Fruit fly (Drosophila melanogaster): ENCODE measurements around the gene CSN8.

CSN8 gene

dm6 chr2L:8370364-8371326, 6.0 kb downstream of the CSN8 start, which contains the start of gene CG17292 (continued):
- no peak for TF ChIP-seq Kr (GFP tag; optimal IDR thresholded peaks at IDR 0.05)
- TF ChIP-seq hkb (optimal IDR thresholded peaks at IDR 0.05), result no peak
- peak; percentile 85 for TF ChIP-seq hkb (GFP tag; IDR thresholded peaks at IDR 0.05)
- TF ChIP-seq Hmx (GFP tag; optimal IDR thresholded peaks at IDR 0.05), result no peak
- TF ChIP-seq nau (GFP tag; optimal IDR thresholded peaks at IDR 0.05), result peak; percentile 76
- peak; percentile 20 for TF ChIP-seq Antp (GFP tag; optimal IDR thresholded peaks at IDR 0.05)
- TF ChIP-seq D (optimal IDR thresholded peaks at IDR 0.05), result no peak
- no peak for TF ChIP-seq D (GFP tag; optimal IDR thresholded peaks at IDR 0.05)
- no peak for TF ChIP-seq Neu2 (GFP tag; optimal IDR thresholded peaks at IDR 0.05; ENCODE audit: borderline replicate concordance)
- TF ChIP-seq corto (GFP tag; optimal IDR thresholded peaks at IDR 0.05), result no peak
- no peak for TF ChIP-seq gcm2 (GFP tag; optimal IDR thresholded peaks at IDR 0.05)
- TF ChIP-seq crc (GFP tag; optimal IDR thresholded peaks at IDR 0.05), result no peak
- peak; percentile 83 for TF ChIP-seq HmgZ (tag; optimal IDR thresholded peaks at IDR 0.05)
- TF ChIP-seq CG10366 (GFP tag; IDR thresholded peaks at IDR 0.05), result peak; percentile 43; the same call in 1 of the 2 replicates
- no peak for TF ChIP-seq fd102C (GFP tag; optimal IDR thresholded peaks at IDR 0.05)
- no peak for TF ChIP-seq CG7786 (GFP tag; optimal IDR thresholded peaks at IDR 0.05)
- peak; percentile 89 for TF ChIP-seq HLH4C (GFP tag; IDR thresholded peaks at IDR 0.05; ENCODE audit: partially characterized antibody)
- 0 out of 2 replicates have a peak, but pooled peaks have one; percentile 9 for TF ChIP-seq ham (GFP tag; IDR thresholded peaks at IDR 0.05)
- peak; percentile 85 for TF ChIP-seq CG12659 (GFP tag; optimal IDR thresholded peaks at IDR 0.05)
- TF ChIP-seq Ravus (GFP tag; IDR thresholded peaks at IDR 0.05), result no peak
- TF ChIP-seq Sry-β (GFP tag; optimal IDR thresholded peaks at IDR 0.05), result no peak
- peak; percentile 41; the same call in 1 of the 2 replicates for TF ChIP-seq Nf-YA (GFP tag; IDR thresholded peaks at IDR 0.05)
- TF ChIP-seq CG10543 (GFP tag; optimal IDR thresholded peaks at IDR 0.05), result peak; percentile 93
- peak; percentile 15; the same call in 1 of the 3 replicates for TF ChIP-seq z (GFP tag; IDR thresholded peaks at IDR 0.05)
- TF ChIP-seq HmgD (GFP tag; optimal IDR thresholded peaks at IDR 0.05), result peak; percentile 16
- TF ChIP-seq CG34422 (GFP tag; IDR thresholded peaks at IDR 0.05), result peak; percentile 77; the same call in 1 of the 3 replicates
- TF ChIP-seq CG7271 (tag; optimal IDR thresholded peaks at IDR 0.05), result no peak
- peak; percentile 67 for TF ChIP-seq pzg (GFP tag; optimal IDR thresholded peaks at IDR 0.05)
- no peak for TF ChIP-seq CG4730 (GFP tag; IDR thresholded peaks at IDR 0.05)
- peak; percentile 61 for TF ChIP-seq CG3847 (GFP tag; IDR thresholded peaks at IDR 0.05)
- no peak for TF ChIP-seq CG31388 (GFP tag; optimal IDR thresholded peaks at IDR 0.05)
- no peak for TF ChIP-seq en (GFP tag; optimal IDR thresholded peaks at IDR 0.05)
- no peak for TF ChIP-seq bigmax (GFP tag; optimal IDR thresholded peaks at IDR 0.05)
- no peak for TF ChIP-seq ara (GFP tag; IDR thresholded peaks at IDR 0.05)
- TF ChIP-seq CG2875 (GFP tag; optimal IDR thresholded peaks at IDR 0.05), result peak; percentile 43
- TF ChIP-seq Dek (tag; optimal IDR thresholded peaks at IDR 0.05), result peak; percentile 66
- TF ChIP-seq crp (GFP tag; optimal IDR thresholded peaks at IDR 0.05), result peak in 1 of 2 experiments; percentile 32
- TF ChIP-seq Eip74EF (GFP tag; optimal IDR thresholded peaks at IDR 0.05), result peak in 1 of 2 experiments; percentile 48
- peak; percentile 49; the same call in 1 of the 3 replicates for TF ChIP-seq zfh1 (GFP tag; IDR thresholded peaks at IDR 0.05)
- TF ChIP-seq pan (optimal IDR thresholded peaks at IDR 0.05), result no peak
- TF ChIP-seq pan (GFP tag; optimal IDR thresholded peaks at IDR 0.05 in 1 of 2, IDR thresholded peaks at IDR 0.05 in 1 of 2), result peak in 1 of 2 experiments; percentile 72
- TF ChIP-seq ATbp (GFP tag; optimal IDR thresholded peaks at IDR 0.05), result peak; percentile 78
- peak; percentile 8 for TF ChIP-seq CG10979 (tag; optimal IDR thresholded peaks at IDR 0.05)
- TF ChIP-seq HLH54F (GFP tag; optimal IDR thresholded peaks at IDR 0.05), result no peak
- peak; percentile 94 for TF ChIP-seq exex (tag; optimal IDR thresholded peaks at IDR 0.05)
- TF ChIP-seq Dref (GFP tag; IDR thresholded peaks at IDR 0.05), result peak; percentile 88
- TF ChIP-seq tio (GFP tag; optimal IDR thresholded peaks at IDR 0.05), result no peak
- TF ChIP-seq br (optimal IDR thresholded peaks at IDR 0.05), result no peak
- peak; percentile 90 for TF ChIP-seq Jarid2 (GFP tag; optimal IDR thresholded peaks at IDR 0.05)

All from whole organism, embryonic.